Fruit fly (Drosophila melanogaster): Measurements from ENCODE around the gene CG12520.

The CG12520 gene

dm6 chr3L:12913609-12914266, 11.2 kb upstream of the CG12520 start, which contains the start of gene CG32115 (continued):
- TF ChIP-seq CG6272 (GFP tag; IDR thresholded peaks at IDR 0.05) = peak; percentile 93
- TF ChIP-seq mld (GFP tag; IDR thresholded peaks at IDR 0.05; ENCODE audit: partially characterized antibody) = no peak
- TF ChIP-seq tx (GFP tag; optimal IDR thresholded peaks at IDR 0.05) = peak; percentile 83
- TF ChIP-seq CG11456 (GFP tag; IDR thresholded peaks at IDR 0.05) = peak; percentile 97
- TF ChIP-seq Hr51 (GFP tag; optimal IDR thresholded peaks at IDR 0.05) = peak; percentile 79 to 95
- TF ChIP-seq Bgb (GFP tag; IDR thresholded peaks at IDR 0.05; ENCODE audit: partially characterized antibody) = no peak
- TF ChIP-seq CG7963 (GFP tag; IDR thresholded peaks at IDR 0.05; ENCODE audit: partially characterized antibody) = no peak
- TF ChIP-seq nmo (GFP tag; optimal IDR thresholded peaks at IDR 0.05) = peak; percentile 97
- no peak for TF ChIP-seq CG2202 (tag; optimal IDR thresholded peaks at IDR 0.05)
- TF ChIP-seq CG11398 (GFP tag; optimal IDR thresholded peaks at IDR 0.05) = peak; percentile 68
- peak; percentile 87 for TF ChIP-seq Poxn (GFP tag; IDR thresholded peaks at IDR 0.05)
- peak; percentile 90 for TF ChIP-seq CG18619 (GFP tag; optimal IDR thresholded peaks at IDR 0.05)
- TF ChIP-seq CG1792 (GFP tag; optimal IDR thresholded peaks at IDR 0.05) = peak; percentile 90
- TF ChIP-seq Oaz (GFP tag; IDR thresholded peaks at IDR 0.05) = peak; percentile 88
- TF ChIP-seq Doc3 (GFP tag; IDR thresholded peaks at IDR 0.05; ENCODE audit: partially characterized antibody) = no peak
- peak; percentile 95; the same call in 1 of the 2 replicates for TF ChIP-seq H2.0 (GFP tag; IDR thresholded peaks at IDR 0.05)
- peak; percentile 91 for TF ChIP-seq CG18262 (tag; optimal IDR thresholded peaks at IDR 0.05)
- TF ChIP-seq CG4854 (GFP tag; optimal IDR thresholded peaks at IDR 0.05) = peak; percentile 88
- peak; percentile 66; the same call in 1 of the 3 replicates for TF ChIP-seq sr (GFP tag; IDR thresholded peaks at IDR 0.05)
- peak; percentile 94 for TF ChIP-seq bcd (GFP tag; optimal IDR thresholded peaks at IDR 0.05)
- peak; percentile 36 for TF ChIP-seq CG17186 (GFP tag; optimal IDR thresholded peaks at IDR 0.05)
- peak; percentile 93 for TF ChIP-seq BtbVII (GFP tag; optimal IDR thresholded peaks at IDR 0.05)
- no peak for TF ChIP-seq Ssrp (tag; optimal IDR thresholded peaks at IDR 0.05)
- peak; percentile 82 for TF ChIP-seq Antp (GFP tag; optimal IDR thresholded peaks at IDR 0.05)
- peak; percentile 97 for TF ChIP-seq HmgZ (tag; optimal IDR thresholded peaks at IDR 0.05)
- TF ChIP-seq repo (GFP tag; optimal IDR thresholded peaks at IDR 0.05) = peak; percentile 87
- peak; percentile 22 for TF ChIP-seq pzg (GFP tag; optimal IDR thresholded peaks at IDR 0.05)
- TF ChIP-seq CG12769 (tag; optimal IDR thresholded peaks at IDR 0.05) = peak; percentile 98
- peak; percentile 83 for TF ChIP-seq CG16815 (GFP tag; optimal IDR thresholded peaks at IDR 0.05)
- TF ChIP-seq scrt (GFP tag; optimal IDR thresholded peaks at IDR 0.05) = peak; percentile 89
- peak; percentile 82 for TF ChIP-seq CG8765 (GFP tag; IDR thresholded peaks at IDR 0.05)
- peak; percentile 97 for TF ChIP-seq CG9817 (tag; optimal IDR thresholded peaks at IDR 0.05)
- TF ChIP-seq CG2678 (tag; optimal IDR thresholded peaks at IDR 0.05) = peak; percentile 98
- peak; percentile 79 for TF ChIP-seq otp (GFP tag; IDR thresholded peaks at IDR 0.05)
- peak; percentile 30; the same call in 1 of the 2 replicates for TF ChIP-seq dan (GFP tag; IDR thresholded peaks at IDR 0.05)
- TF ChIP-seq CG3065 (GFP tag; optimal IDR thresholded peaks at IDR 0.05) = peak; percentile 71
- peak; percentile 43 for TF ChIP-seq p53 (GFP tag; optimal IDR thresholded peaks at IDR 0.05)
- TF ChIP-seq ci (GFP tag; IDR thresholded peaks at IDR 0.05) = peak; percentile 95
- TF ChIP-seq Hr39 (optimal IDR thresholded peaks at IDR 0.05) = no peak
- TF ChIP-seq btn (GFP tag; optimal IDR thresholded peaks at IDR 0.05) = peak; percentile 35
- TF ChIP-seq Hr3 (GFP tag; optimal IDR thresholded peaks at IDR 0.05) = peak; percentile 93
- peak; percentile 95 for TF ChIP-seq NfI (GFP tag; optimal IDR thresholded peaks at IDR 0.05)
- TF ChIP-seq aop (GFP tag; IDR thresholded peaks at IDR 0.05) = peak; percentile 66
- TF ChIP-seq CG1832 (GFP tag; optimal IDR thresholded peaks at IDR 0.05) = no peak
- peak; percentile 83 for TF ChIP-seq maf-S (GFP tag; optimal IDR thresholded peaks at IDR 0.05)
- TF ChIP-seq fd96Cb (tag; optimal IDR thresholded peaks at IDR 0.05) = peak; percentile 94
- TF ChIP-seq chm (GFP tag; IDR thresholded peaks at IDR 0.05) = no peak
- TF ChIP-seq CG13287 (GFP tag; IDR thresholded peaks at IDR 0.05; ENCODE audit: partially characterized antibody) = peak; percentile 48
- peak; percentile 70 for TF ChIP-seq Jarid2 (GFP tag; optimal IDR thresholded peaks at IDR 0.05)
- peak; percentile 90 for TF ChIP-seq CG14050 (GFP tag; IDR thresholded peaks at IDR 0.05)

All from whole organism, embryonic.